Worm (Caenorhabditis elegans) whole organism, L1 larva: ENCODE data around the gene srz-6.
A peak's percentile ranks its signal among the peaks of the same experiment; 100 is the strongest.

Experiments
- C04F5.9 ChIP-seq: sonication (generic microtip); optimal IDR thresholded peaks from 2 replicates; lab custom pipeline; 2016; ENCODE audit warnings: missing genetic modification characterization, missing compliant biosample characterization
- F16B12.6 ChIP-seq: fragments of 150-350 bp; optimal IDR thresholded peaks from 2 replicates; lab custom pipeline; 2014; ENCODE audit warnings: missing biosample characterization, missing genetic modification characterization
- aha-1 ChIP-seq: fragments of 150-350 bp; optimal IDR thresholded peaks from 2 replicates; lab custom pipeline; 2014; ENCODE audit warnings: missing biosample characterization, missing genetic modification characterization
- alr-1 ChIP-seq: fragments of 200-800 bp; sonication (Bioruptor generic); optimal IDR thresholded peaks from 2 replicates; lab custom pipeline; 2018; ENCODE audit warnings: borderline replicate concordance, mild to moderate bottlenecking, missing genetic modification characterization, missing compliant biosample characterization
- aly-2 ChIP-seq: fragments of 150-350 bp; optimal IDR thresholded peaks from 2 replicates; lab custom pipeline; 2014; ENCODE audit warnings: missing biosample characterization, missing genetic modification characterization
- blmp-1 ChIP-seq: fragments of 150-350 bp; optimal IDR thresholded peaks from 2 replicates; lab custom pipeline; 2014; ENCODE audit warnings: missing biosample characterization, missing genetic modification characterization
- ceh-8 ChIP-seq: fragments of 200-800 bp; sonication (Bioruptor generic); optimal IDR thresholded peaks from 2 replicates; lab custom pipeline; 2018; ENCODE audit warnings: mild to moderate bottlenecking, missing genetic modification characterization, moderate library complexity, missing compliant biosample characterization
- ceh-82 ChIP-seq, 3 experiments: fragments of 150-350 bp in 1 of 3; sonication (generic microtip) in 2 of 3; optimal IDR thresholded peaks; 2 replicates each; lab custom pipeline; 2014 to 2017; ENCODE audit warnings: missing biosample characterization in 3 of 3, missing genetic modification characterization in 3 of 3
- ceh-88 ChIP-seq: fragments of 200-800 bp; sonication (Bioruptor generic); IDR thresholded peaks from 2 replicates; pipeline ENCODE4 v1.3.6; 2022; ENCODE audit warnings: missing genetic modification characterization, missing compliant biosample characterization
- dsc-1 ChIP-seq: sonication (generic microtip); optimal IDR thresholded peaks from 2 replicates; lab custom pipeline; 2016; ENCODE audit warnings: mild to moderate bottlenecking, missing genetic modification characterization, missing compliant biosample characterization
- efl-1 ChIP-seq, 4 experiments: fragments of 150-350 bp; optimal IDR thresholded peaks in 3 of 4; peaks in 1 of 4; 1 replicate in 1 of 4; 2 replicates in 3 of 4; lab custom pipeline; 2014; ENCODE audit warnings: missing biosample characterization in 2 of 4, missing genetic modification characterization in 2 of 4, missing genetic modification reagents in 2 of 4
- efl-3 ChIP-seq: fragments of 200-800 bp; sonication (Bioruptor generic); optimal IDR thresholded peaks from 2 replicates; lab custom pipeline; 2018; ENCODE audit warnings: mild to moderate bottlenecking, missing genetic modification characterization, missing compliant biosample characterization
- egl-13 ChIP-seq: sonication (generic microtip); optimal IDR thresholded peaks from 2 replicates; lab custom pipeline; 2016; ENCODE audit warnings: missing genotype, missing genetic modification reagents, missing genetic modification characterization, missing compliant biosample characterization
- egl-27 ChIP-seq, 2 experiments: fragments of 150-350 bp in 1 of 2; sonication (generic microtip); optimal IDR thresholded peaks; 3 replicates each; lab custom pipeline; 2017 to 2018; ENCODE audit warnings: missing biosample characterization in 2 of 2, missing genetic modification characterization in 2 of 2, missing genetic modification reagents in 2 of 2
- elt-2 ChIP-seq: sonication (generic microtip); optimal IDR thresholded peaks from 2 replicates; lab custom pipeline; 2016; ENCODE audit warnings: missing genetic modification characterization, mild to moderate bottlenecking, inconsistent platforms, missing compliant biosample characterization, missing genetic modification reagents
- elt-3 ChIP-seq, 6 experiments: fragments of 150-350 bp in 1 of 6; sonication (generic microtip); optimal IDR thresholded peaks; 2 replicates each; lab custom pipeline; 2017 to 2018; ENCODE audit warnings: missing biosample characterization in 6 of 6, missing genetic modification characterization in 6 of 6, inconsistent platforms in 1 of 6
- hlh-17 ChIP-seq: fragments of 200-800 bp; sonication (Bioruptor generic); optimal IDR thresholded peaks from 2 replicates; lab custom pipeline; 2018; ENCODE audit warnings: missing genetic modification characterization, mild to moderate bottlenecking, missing compliant biosample characterization, moderate library complexity, borderline replicate concordance
- hlh-4 ChIP-seq: sonication (generic microtip); optimal IDR thresholded peaks from 2 replicates; lab custom pipeline; 2016; ENCODE audit warnings: mild to moderate bottlenecking, missing genetic modification characterization, missing compliant biosample characterization
- hpl-2 ChIP-seq: fragments of 150-350 bp; optimal IDR thresholded peaks from 2 replicates; lab custom pipeline; 2014; ENCODE audit warnings: missing biosample characterization, missing genetic modification reagents, missing genetic modification characterization
- irx-1 ChIP-seq: sonication (generic microtip); optimal IDR thresholded peaks from 2 replicates; lab custom pipeline; 2016; ENCODE audit warnings: missing genetic modification characterization, missing compliant biosample characterization
- isw-1 ChIP-seq: fragments of 200-800 bp; sonication (Bioruptor generic); IDR thresholded peaks from 2 replicates; pipeline ENCODE4 v1.3.6; 2022; ENCODE audit warnings: missing genetic modification characterization, missing compliant biosample characterization
- lin-13 ChIP-seq: fragments of 150-350 bp; optimal IDR thresholded peaks from 2 replicates; lab custom pipeline; 2014; ENCODE audit warnings: missing biosample characterization, missing genetic modification reagents, missing genetic modification characterization
- lin-35 ChIP-seq, 2 experiments: fragments of 150-350 bp; optimal IDR thresholded peaks; 2 replicates each; lab custom pipeline; 2014; ENCODE audit warnings: missing biosample characterization in 2 of 2, missing genetic modification characterization in 2 of 2, missing genetic modification reagents in 2 of 2
- lin-39 ChIP-seq: fragments of 150-350 bp; optimal IDR thresholded peaks from 2 replicates; lab custom pipeline; 2014; ENCODE audit warnings: missing biosample characterization, missing genetic modification reagents, missing genetic modification characterization
- lsy-2 ChIP-seq, 2 experiments: fragments of 150-350 bp; optimal IDR thresholded peaks; 2 replicates each; lab custom pipeline; 2014; ENCODE audit warnings: missing biosample characterization in 2 of 2, missing genetic modification characterization in 2 of 2
- mab-9 ChIP-seq: fragments of 200-800 bp; sonication (Bioruptor generic); IDR thresholded peaks from 2 replicates; pipeline ENCODE4 v1.3.6; 2022; ENCODE audit warnings: missing genetic modification reagents, missing genetic modification characterization, missing compliant biosample characterization
- mep-1 ChIP-seq: fragments of 150-350 bp; optimal IDR thresholded peaks from 2 replicates; lab custom pipeline; 2014; ENCODE audit warnings: missing biosample characterization, missing genetic modification characterization
- nhr-19 ChIP-seq: fragments of 200-800 bp; sonication (Bioruptor generic); conservative IDR thresholded peaks from 2 replicates; pipeline ENCODE4 v1.3.6; 2022; ENCODE audit warnings: missing genetic modification characterization, missing compliant biosample characterization
- nhr-20 ChIP-seq: sonication (generic microtip); optimal IDR thresholded peaks from 2 replicates; lab custom pipeline; 2016; ENCODE audit warnings: mild to moderate bottlenecking, missing genetic modification characterization, missing compliant biosample characterization
- nhr-28 ChIP-seq: fragments of 150-350 bp; optimal IDR thresholded peaks from 2 replicates; lab custom pipeline; 2014; ENCODE audit warnings: missing biosample characterization, missing genetic modification characterization
- nhr-77 ChIP-seq: fragments of 150-350 bp; optimal IDR thresholded peaks from 2 replicates; lab custom pipeline; 2014; ENCODE audit warnings: missing biosample characterization, missing genetic modification characterization
- nhr-84 ChIP-seq: sonication (generic microtip); optimal IDR thresholded peaks from 2 replicates; lab custom pipeline; 2017; ENCODE audit warnings: missing biosample characterization, missing genetic modification characterization
- nhr-90 ChIP-seq: sonication (generic microtip); optimal IDR thresholded peaks from 2 replicates; lab custom pipeline; 2016; ENCODE audit warnings: mild to moderate bottlenecking, missing genetic modification characterization, missing compliant biosample characterization; ENCODE audit not compliant: poor library complexity
- pag-3 ChIP-seq: sonication (generic microtip); optimal IDR thresholded peaks from 2 replicates; lab custom pipeline; 2017; ENCODE audit warnings: missing genetic modification characterization, mild to moderate bottlenecking, missing compliant biosample characterization, antibody characterized with exemption, borderline replicate concordance; ENCODE audit not compliant: insufficient read depth
- pax-3 ChIP-seq: fragments of 200-800 bp; sonication (Bioruptor generic); optimal IDR thresholded peaks from 2 replicates; lab custom pipeline; 2018; ENCODE audit warnings: mild to moderate bottlenecking, missing genetic modification characterization, moderate library complexity, missing compliant biosample characterization
- pqm-1 ChIP-seq: sonication (generic microtip); optimal IDR thresholded peaks from 3 replicates; lab custom pipeline; 2017; ENCODE audit warnings: missing biosample characterization, missing genetic modification characterization
- rnt-1 ChIP-seq: sonication (generic microtip); optimal IDR thresholded peaks from 2 replicates; lab custom pipeline; 2016; ENCODE audit warnings: mild to moderate bottlenecking, missing genetic modification characterization, moderate library complexity, missing compliant biosample characterization
- snpc-4 ChIP-seq: fragments of 150-350 bp; optimal IDR thresholded peaks from 2 replicates; lab custom pipeline; 2014; ENCODE audit warnings: missing biosample characterization, missing genetic modification characterization
- snu-23 ChIP-seq: sonication (generic microtip); optimal IDR thresholded peaks from 2 replicates; lab custom pipeline; 2016; ENCODE audit warnings: missing genetic modification characterization, missing compliant biosample characterization
- sox-4 ChIP-seq: sonication (generic microtip); optimal IDR thresholded peaks from 2 replicates; lab custom pipeline; 2016; ENCODE audit warnings: missing genetic modification characterization, missing compliant biosample characterization
- sptf-1 ChIP-seq: fragments of 150-350 bp; optimal IDR thresholded peaks from 2 replicates; lab custom pipeline; 2014; ENCODE audit warnings: missing biosample characterization, missing genetic modification characterization
- sup-37 ChIP-seq: fragments of 200-800 bp; sonication (Bioruptor generic); optimal IDR thresholded peaks from 2 replicates; lab custom pipeline; 2018; ENCODE audit warnings: mild to moderate bottlenecking, missing genetic modification characterization, missing compliant biosample characterization
- swsn-7 ChIP-seq: sonication (generic microtip); optimal IDR thresholded peaks from 2 replicates; lab custom pipeline; 2016; ENCODE audit warnings: missing genetic modification characterization, missing compliant biosample characterization
- tbx-2 ChIP-seq: sonication (generic microtip); optimal IDR thresholded peaks from 2 replicates; lab custom pipeline; 2016; ENCODE audit warnings: missing genetic modification characterization, missing compliant biosample characterization
- tlp-1 ChIP-seq: fragments of 150-350 bp; optimal IDR thresholded peaks from 2 replicates; lab custom pipeline; 2014; ENCODE audit warnings: missing biosample characterization, missing genetic modification characterization
- unc-130 ChIP-seq: fragments of 150-350 bp; optimal IDR thresholded peaks from 2 replicates; lab custom pipeline; 2017; ENCODE audit warnings: missing biosample characterization, missing genetic modification characterization, inconsistent platforms
- unc-62 ChIP-seq: fragments of 150-350 bp; optimal IDR thresholded peaks from 2 replicates; lab custom pipeline; 2014; ENCODE audit warnings: missing biosample characterization, missing genetic modification reagents, missing genetic modification characterization
- unc-98 ChIP-seq: fragments of 200-800 bp; sonication (Bioruptor generic); IDR thresholded peaks from 2 replicates; pipeline ENCODE4 v1.3.6; 2022; ENCODE audit warnings: missing genetic modification characterization, missing compliant biosample characterization
- vab-15 ChIP-seq: sonication (generic microtip); optimal IDR thresholded peaks from 2 replicates; lab custom pipeline; 2017; ENCODE audit warnings: missing genotype, mild to moderate bottlenecking, missing genetic modification characterization, missing compliant biosample characterization
- xbp-1 ChIP-seq: sonication (generic microtip); optimal IDR thresholded peaks from 2 replicates; lab custom pipeline; 2016; ENCODE audit warnings: missing genetic modification characterization, missing compliant biosample characterization
- ztf-11 ChIP-seq, 2 experiments: sonication (generic microtip); optimal IDR thresholded peaks; 2 replicates each; lab custom pipeline; 2016 to 2017; ENCODE audit warnings: missing genetic modification characterization in 2 of 2, missing biosample characterization in 1 of 2, missing compliant biosample characterization in 1 of 2
- ztf-4 ChIP-seq: fragments of 150-350 bp; optimal IDR thresholded peaks from 2 replicates; lab custom pipeline; 2014; ENCODE audit warnings: missing biosample characterization, missing genetic modification characterization

Gene srz-6

ce11 chrII:12459422-12459821, 32.6 kb upstream of the srz-6 start, which contains the start of gene tag-281:
TSS of gene tag-281 (plus strand) at chrII:12459761.
- TF ChIP-seq xbp-1 (tag; lab: Kevin White, UChicago) (peak; percentile 87), efl-3 (GFP tag; lab: Kevin White, UChicago) (no peak), sup-37 (GFP tag; lab: Kevin White, UChicago) (peak; percentile 47), nhr-90 (peak; percentile 90), efl-1 (optimal IDR thresholded peaks at IDR 0.05; lab: Kevin White, UChicago) (peak; percentile 97 to 99), efl-1 (GFP tag; optimal IDR thresholded peaks at IDR 0.05 in 1 of 2; lab: Kevin White, UChicago) (peak; percentile 98 to 100), aly-2 (tag; lab: Kevin White, UChicago) (peak; percentile 56), lin-35 (GFP tag; optimal IDR thresholded peaks at IDR 0.05; lab: Kevin White, UChicago) (peak; percentile 99), dsc-1 (tag; lab: Kevin White, UChicago) (peak; percentile 84), nhr-19 (peak; percentile 89), egl-13 (peak; percentile 72), unc-98 (GFP tag; lab: Robert Waterston, UW) (peak; percentile 36; the same call in 1 of the 2 replicates), mep-1 (peak; percentile 91), ceh-82 (tag; optimal IDR thresholded peaks at IDR 0.05; lab: Kevin White, UChicago) (peak; percentile 80 to 93 (median 89)), hlh-4 (tag; lab: Kevin White, UChicago) (no peak), swsn-7 (peak; percentile 87), tbx-2 (tag; lab: Kevin White, UChicago) (peak; percentile 87), F16B12.6 (tag; lab: Kevin White, UChicago) (peak; percentile 72), pax-3 (tag; lab: Kevin White, UChicago) (peak; percentile 76), nhr-84 (tag; lab: Kevin White, UChicago) (no peak), ztf-4 (tag; lab: Kevin White, UChicago) (peak; percentile 16), hlh-17 (GFP tag; lab: Kevin White, UChicago) (no peak), unc-130 (tag; lab: Kevin White, UChicago) (peak; percentile 70), hpl-2 (GFP tag; lab: Kevin White, UChicago) (no peak), mab-9 (GFP tag; lab: Robert Waterston, UW) (peak; percentile 54; the same call in 1 of the 2 replicates), sox-4 (peak; percentile 45), egl-27 (tag; optimal IDR thresholded peaks at IDR 0.05; lab: Kevin White, UChicago) (no peak), aha-1 (peak; percentile 74), elt-2 (tag; lab: Kevin White, UChicago) (peak; percentile 48), ceh-88 (GFP tag; lab: Robert Waterston, UW) (peak; percentile 54; the same call in 1 of the 2 replicates), nhr-20 (tag; lab: Kevin White, UChicago) (peak; percentile 89), pqm-1 (tag; lab: Kevin White, UChicago) (no peak), tlp-1 (tag; lab: Kevin White, UChicago) (no peak), isw-1 (GFP tag; lab: Robert Waterston, UW) (peak; percentile 87), lin-13 (GFP tag; lab: Kevin White, UChicago) (peak; percentile 86), lin-39 (tag; lab: Kevin White, UChicago) (peak; percentile 84), rnt-1 (tag; lab: Kevin White, UChicago) (peak; percentile 91), irx-1 (tag; lab: Kevin White, UChicago) (peak; percentile 75), pag-3 (tag; lab: Kevin White, UChicago) (peak; percentile 3), ztf-11 (tag; optimal IDR thresholded peaks at IDR 0.05; lab: Kevin White, UChicago) (peak in 1 of 2 experiments; percentile 28), vab-15 (peak; percentile 53), blmp-1 (peak; percentile 65), alr-1 (tag; lab: Kevin White, UChicago) (no peak), sptf-1 (tag; lab: Kevin White, UChicago) (no peak), C04F5.9 (tag; lab: Kevin White, UChicago) (peak; percentile 67), unc-62 (GFP tag; lab: Kevin White, UChicago) (no peak), lsy-2 (tag; optimal IDR thresholded peaks at IDR 0.05; lab: Kevin White, UChicago) (peak; percentile 91 to 93), nhr-28 (tag; lab: Kevin White, UChicago) (no peak), ceh-8 (GFP tag; lab: Kevin White, UChicago) (peak; percentile 62), nhr-77 (peak; percentile 21), elt-3 (tag; optimal IDR thresholded peaks at IDR 0.05; lab: Kevin White, UChicago) (peak in 2 of 6 experiments; percentile 74 to 86), snu-23 (peak; percentile 91), snpc-4 (tag; lab: Kevin White, UChicago) (peak; percentile 85)
